Worm (Caenorhabditis elegans): ENCODE data around the gene pqn-84.

Gene pqn-84

DNA sequence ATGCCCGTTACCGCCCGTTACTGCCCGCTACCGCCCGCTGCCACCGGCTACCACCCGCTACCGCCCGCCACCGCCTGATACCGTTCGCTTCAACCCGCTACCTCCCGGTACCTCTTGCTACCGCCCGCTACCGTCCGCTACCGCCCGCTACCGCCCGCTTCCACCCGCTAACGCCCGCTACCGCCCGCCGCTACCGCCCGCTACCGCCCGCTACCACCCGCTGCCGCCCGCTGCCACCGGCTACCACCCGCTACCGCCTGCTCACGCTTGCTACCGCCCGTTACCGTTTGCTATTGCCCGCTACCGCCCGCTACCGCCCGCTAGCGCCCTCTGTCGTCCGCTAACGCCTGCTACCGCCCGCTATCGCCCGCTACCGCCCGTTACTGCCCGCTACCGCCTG is 1.8 kb downstream of the pqn-84 start (continued):
- no peak for TF ChIP-seq mes-4 (tag; optimal IDR thresholded peaks at IDR 0.05)
- no peak for TF ChIP-seq rcor-1 (GFP tag; IDR thresholded peaks at IDR 0.05)
- TF ChIP-seq lin-26 (GFP tag; IDR thresholded peaks at IDR 0.05), result no peak
- TF ChIP-seq B0035.1 (tag; optimal IDR thresholded peaks at IDR 0.05), result no peak
- TF ChIP-seq gei-17 (GFP tag; optimal IDR thresholded peaks at IDR 0.05), result no peak
- TF ChIP-seq ztf-28 (GFP tag; IDR thresholded peaks at IDR 0.05), result no peak
- TF ChIP-seq dpff-1 (tag; optimal IDR thresholded peaks at IDR 0.05), result peak; percentile 58
- TF ChIP-seq F39B2.1 (GFP tag; IDR thresholded peaks at IDR 0.05), result no peak
- no peak for TF ChIP-seq dpl-1 (GFP tag; optimal IDR thresholded peaks at IDR 0.05)
- no peak for TF ChIP-seq hmg-20 (GFP tag; IDR thresholded peaks at IDR 0.05)
- TF ChIP-seq cebp-1 (GFP tag; IDR thresholded peaks at IDR 0.05), result no peak
- TF ChIP-seq cebp-1 (tag; optimal IDR thresholded peaks at IDR 0.05), result no peak
- TF ChIP-seq T26A5.8 (tag; optimal IDR thresholded peaks at IDR 0.05), result no peak
- TF ChIP-seq K12H6.12 (tag; optimal IDR thresholded peaks at IDR 0.05), result no peak
- TF ChIP-seq madf-6 (GFP tag; IDR thresholded peaks at IDR 0.05), result no peak
- TF ChIP-seq dox-1 (GFP tag; IDR thresholded peaks at IDR 0.05), result peak; percentile 33; the same call in 1 of the 2 replicates
- peak; percentile 98 for TF ChIP-seq egrh-3 (GFP tag; IDR thresholded peaks at IDR 0.05)
- no peak for TF ChIP-seq lag-1 (GFP tag; IDR thresholded peaks at IDR 0.05)

DNA sequence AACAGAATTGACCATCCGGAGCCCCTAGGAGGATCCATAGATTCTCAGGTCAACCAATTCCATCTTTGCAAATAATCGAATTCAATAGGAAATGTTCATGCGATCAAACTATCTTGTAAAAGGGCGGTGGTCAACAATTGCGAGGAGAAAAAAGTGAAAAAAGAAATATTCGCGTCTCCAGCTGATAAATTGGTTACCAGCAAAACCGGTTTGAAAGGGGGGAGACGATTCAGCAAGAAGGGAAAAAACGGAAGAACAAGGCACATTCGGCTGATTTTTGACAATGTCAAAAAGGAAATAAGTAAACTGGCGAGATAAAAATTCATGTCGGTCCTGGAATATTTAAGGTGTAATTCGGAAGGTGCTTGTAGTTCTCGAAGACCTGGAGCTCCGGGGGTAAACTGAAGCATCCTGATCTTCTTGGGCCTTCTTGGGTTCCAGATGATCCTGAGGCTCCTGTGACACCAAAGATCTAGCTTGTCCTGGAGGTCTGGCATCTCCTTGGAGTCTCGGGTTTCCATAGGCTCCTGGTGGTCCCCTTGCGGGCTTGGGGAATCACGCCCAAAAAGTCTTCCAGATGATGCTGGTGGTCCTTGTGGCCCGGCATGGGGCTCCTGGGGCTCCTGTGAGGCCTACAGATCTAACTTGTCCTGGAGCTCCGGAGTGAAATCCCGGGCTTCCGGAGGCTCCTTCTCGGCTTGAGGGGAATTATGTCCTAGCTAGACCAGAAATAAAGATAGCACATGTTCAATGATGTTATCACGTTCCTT is 3.1 kb downstream of the pqn-84 start:
- TF ChIP-seq lin-26 (GFP tag; IDR thresholded peaks at IDR 0.05) (0 out of 2 replicates have a peak, but pooled peaks have one; percentile 14), zfh-2 (GFP tag; conservative IDR thresholded peaks at IDR 0.05) (peak; percentile 81), F23B12.7 (tag; optimal IDR thresholded peaks at IDR 0.05; ENCODE audit: insufficient read depth) (no peak), egrh-3 (GFP tag; IDR thresholded peaks at IDR 0.05) (peak; percentile 52; the same call in 1 of the 2 replicates)

DNA sequence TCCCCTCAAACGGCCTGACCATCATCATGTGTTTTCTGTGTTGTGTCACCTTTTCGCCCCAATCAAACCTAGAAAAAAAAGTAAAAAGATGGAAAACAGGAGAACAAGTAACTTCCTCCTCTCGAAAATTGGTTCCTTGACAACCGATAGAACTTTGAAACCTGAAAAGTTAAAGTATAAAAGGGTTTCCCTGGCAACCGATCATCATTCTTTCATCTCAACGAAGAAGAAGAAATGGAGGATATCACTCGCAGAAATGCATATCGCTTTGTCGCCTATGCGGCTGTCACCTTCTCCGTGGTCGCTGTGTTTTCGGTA is 3.7 kb downstream of the pqn-84 start, which contains the start of gene col-95:
Gene col-95, plus strand, starts transcription at position 219 of the 318 bp plus-strand sequence.
- TF ChIP-seq ztf-28 (GFP tag; IDR thresholded peaks at IDR 0.05), result no peak
- no peak for TF ChIP-seq akir-1 (GFP tag; optimal IDR thresholded peaks at IDR 0.05)
- TF ChIP-seq dox-1 (GFP tag; IDR thresholded peaks at IDR 0.05), result no peak
- TF ChIP-seq B0035.1 (tag; optimal IDR thresholded peaks at IDR 0.05), result no peak
- no peak for TF ChIP-seq T26A5.8 (tag; optimal IDR thresholded peaks at IDR 0.05)
- TF ChIP-seq zfh-2 (GFP tag; conservative IDR thresholded peaks at IDR 0.05), result no peak
- TF ChIP-seq lag-1 (GFP tag; IDR thresholded peaks at IDR 0.05), result no peak
- TF ChIP-seq lin-26 (GFP tag; IDR thresholded peaks at IDR 0.05), result no peak
- TF ChIP-seq rpc-1 (optimal IDR thresholded peaks at IDR 0.05), result no peak
- TF ChIP-seq rpc-1 (tag; optimal IDR thresholded peaks at IDR 0.05), result no peak
- no peak for TF ChIP-seq egrh-3 (GFP tag; IDR thresholded peaks at IDR 0.05)
- TF ChIP-seq sptf-2 (GFP tag; optimal IDR thresholded peaks at IDR 0.05), result no peak
- no peak for TF ChIP-seq dpff-1 (tag; optimal IDR thresholded peaks at IDR 0.05)
- no peak for TF ChIP-seq somi-1 (GFP tag; optimal IDR thresholded peaks at IDR 0.05)
- no peak for TF ChIP-seq chd-7 (tag; optimal IDR thresholded peaks at IDR 0.05)
- TF ChIP-seq xnd-1 (tag; optimal IDR thresholded peaks at IDR 0.05), result no peak

DNA sequence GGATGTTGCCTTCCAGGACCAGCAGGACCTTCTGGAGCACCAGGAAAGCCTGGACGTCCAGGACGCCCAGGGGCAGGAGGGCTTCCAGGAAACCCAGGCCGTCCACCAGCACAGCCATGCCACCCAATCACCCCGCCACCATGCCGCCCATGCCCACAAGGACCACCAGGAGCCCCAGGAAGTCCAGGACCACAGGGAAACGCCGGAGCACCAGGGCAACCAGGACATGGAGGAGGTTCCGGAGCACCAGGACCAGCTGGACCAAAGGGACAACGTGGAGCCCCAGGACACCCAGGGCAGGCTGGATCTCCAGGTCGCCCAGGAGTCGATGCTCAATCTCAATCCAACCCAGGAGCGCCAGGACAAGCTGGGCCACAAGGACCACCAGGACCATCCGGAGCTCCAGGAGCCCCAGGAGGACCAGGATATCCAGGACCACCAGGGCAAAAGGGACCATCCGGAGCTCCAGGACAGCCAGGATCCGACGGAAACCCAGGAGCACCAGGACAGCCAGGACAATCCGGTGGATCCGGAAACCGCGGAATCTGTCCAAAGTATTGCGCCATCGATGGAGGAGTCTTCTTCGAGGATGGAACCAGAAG is 4.4 kb downstream of the pqn-84 start:
- TF ChIP-seq F39B2.1 (GFP tag; IDR thresholded peaks at IDR 0.05) (no peak), egrh-3 (GFP tag; IDR thresholded peaks at IDR 0.05) (peak; percentile 92), Y67H2A.10 (GFP tag; conservative IDR thresholded peaks at IDR 0.05) (no peak), dpl-1 (GFP tag; optimal IDR thresholded peaks at IDR 0.05) (no peak), zfh-2 (GFP tag; conservative IDR thresholded peaks at IDR 0.05) (peak; percentile 91), aptf-3 (GFP tag; IDR thresholded peaks at IDR 0.05) (0 out of 2 replicates have a peak, but pooled peaks have one; percentile 28), hrde-1 (tag; optimal IDR thresholded peaks at IDR 0.05; ENCODE audit: borderline replicate concordance) (no peak), hmg-1.2 (GFP tag; IDR thresholded peaks at IDR 0.05) (0 out of 2 replicates have a peak, but pooled peaks have one; percentile 4), hmg-20 (GFP tag; IDR thresholded peaks at IDR 0.05) (no peak), dox-1 (GFP tag; IDR thresholded peaks at IDR 0.05) (0 out of 2 replicates have a peak, but pooled peaks have one; percentile 8), bed-1 (GFP tag; IDR thresholded peaks at IDR 0.05) (no peak), B0019.2 (GFP tag; conservative IDR thresholded peaks at IDR 0.05) (no peak)

All from whole organism, young adult.